Fruit fly (Drosophila melanogaster) whole organism, prepupa: ENCODE measurements around the gene CG14300.
A peak's percentile ranks its signal among the peaks of the same experiment; 100 is the strongest.

Source experiments
- Blimp-1 ChIP-seq: fragments of 200-800 bp; sonication (Bioruptor generic); optimal IDR thresholded peaks from 3 replicates; lab custom pipeline; 2017; ENCODE audit warnings: missing biosample characterization, missing genetic modification characterization, mild to moderate bottlenecking, moderate library complexity, missing genetic modification reagents
- CG10631 ChIP-seq: fragments of 200-800 bp; sonication (Bioruptor generic); optimal IDR thresholded peaks from 2 replicates; lab custom pipeline; 2016; ENCODE audit warnings: missing biosample characterization, missing genetic modification characterization
- CG11294 ChIP-seq: fragments of 200-800 bp; sonication (Bioruptor generic); IDR thresholded peaks from 2 replicates; pipeline ENCODE4 v1.3.6; 2022; ENCODE audit warnings: missing biosample characterization, missing genetic modification characterization
- CG11762 ChIP-seq: fragments of 200-800 bp; sonication (Bioruptor generic); optimal IDR thresholded peaks from 3 replicates; lab custom pipeline; 2016; ENCODE audit warnings: missing biosample characterization, missing genetic modification characterization; ENCODE audit not compliant: insufficient read depth
- CG11902 ChIP-seq: fragments of 200-800 bp; sonication (Bioruptor generic); optimal IDR thresholded peaks from 3 replicates; lab custom pipeline; 2016; ENCODE audit warnings: missing biosample characterization, missing genetic modification characterization
- CG15336 ChIP-seq: fragments of 200-800 bp; sonication (Bioruptor generic); IDR thresholded peaks from 2 replicates; pipeline ENCODE4 v1.3.6; 2022; ENCODE audit warnings: missing biosample characterization, missing genetic modification characterization
- CG1621 ChIP-seq: fragments of 200-800 bp; sonication (Bioruptor generic); optimal IDR thresholded peaks from 3 replicates; lab custom pipeline; 2018; ENCODE audit warnings: missing biosample characterization, mild to moderate bottlenecking, missing genetic modification characterization
- CG16779 ChIP-seq: fragments of 200-800 bp; sonication (Bioruptor generic); optimal IDR thresholded peaks from 3 replicates; lab custom pipeline; 2017; ENCODE audit warnings: missing biosample characterization, mild to moderate bottlenecking, missing genetic modification characterization
- CG3032 ChIP-seq: fragments of 200-800 bp; optimal IDR thresholded peaks from 2 replicates; lab custom pipeline; 2019; ENCODE audit warnings: missing biosample characterization, mild to moderate bottlenecking, missing genetic modification characterization, moderate library complexity
- CG31627 ChIP-seq: fragments of 200-800 bp; sonication (Bioruptor generic); optimal IDR thresholded peaks from 3 replicates; lab custom pipeline; 2016; ENCODE audit warnings: missing biosample characterization, missing genetic modification characterization
- CG32006 ChIP-seq: fragments of 200-800 bp; sonication (Bioruptor generic); optimal IDR thresholded peaks from 3 replicates; lab custom pipeline; 2017; ENCODE audit warnings: missing biosample characterization, mild to moderate bottlenecking, missing genetic modification characterization
- CG34406 ChIP-seq: fragments of 200-800 bp; sonication (Bioruptor generic); optimal IDR thresholded peaks from 3 replicates; lab custom pipeline; 2016; ENCODE audit warnings: missing biosample characterization, missing genetic modification characterization
- CG3919 ChIP-seq: fragments of 200-800 bp; sonication (Bioruptor generic); optimal IDR thresholded peaks from 3 replicates; lab custom pipeline; 2016; ENCODE audit warnings: missing biosample characterization, missing genetic modification characterization
- CG4318 ChIP-seq: fragments of 200-800 bp; sonication (Bioruptor generic); optimal IDR thresholded peaks from 3 replicates; lab custom pipeline; 2017; ENCODE audit warnings: missing biosample characterization, mild to moderate bottlenecking, missing genetic modification characterization
- CG6163 ChIP-seq: fragments of 200-800 bp; sonication (Bioruptor generic); IDR thresholded peaks from 3 replicates; pipeline ENCODE4 v1.3.6; 2022; ENCODE audit warnings: missing biosample characterization, missing genetic modification characterization
- CG6276 ChIP-seq: fragments of 200-800 bp; sonication (Bioruptor generic); optimal IDR thresholded peaks from 2 replicates; lab custom pipeline; 2017; ENCODE audit warnings: missing biosample characterization, mild to moderate bottlenecking, missing genetic modification characterization
- CG6792 ChIP-seq: fragments of 200-800 bp; sonication (Bioruptor generic); optimal IDR thresholded peaks from 3 replicates; lab custom pipeline; 2016; ENCODE audit warnings: missing biosample characterization, missing genetic modification characterization
- CG6808 ChIP-seq: fragments of 200-800 bp; sonication (Bioruptor generic); optimal IDR thresholded peaks from 3 replicates; lab custom pipeline; 2017; ENCODE audit warnings: missing biosample characterization, missing genetic modification characterization, mild to moderate bottlenecking, moderate library complexity, missing genetic modification reagents
- CG6854 ChIP-seq: fragments of 200-800 bp; sonication (Bioruptor generic); optimal IDR thresholded peaks from 2 replicates; lab custom pipeline; 2017; ENCODE audit warnings: missing biosample characterization, mild to moderate bottlenecking, missing genetic modification characterization
- CG8119 ChIP-seq: fragments of 200-800 bp; sonication (Bioruptor generic); IDR thresholded peaks from 3 replicates; pipeline ENCODE4 v1.3.6; 2022; ENCODE audit warnings: missing biosample characterization, missing genetic modification characterization
- CG8319 ChIP-seq: fragments of 200-800 bp; sonication (Bioruptor generic); optimal IDR thresholded peaks from 3 replicates; lab custom pipeline; 2016; ENCODE audit warnings: missing biosample characterization, missing genetic modification characterization
- CG8632 ChIP-seq: fragments of 200-800 bp; sonication (Bioruptor generic); optimal IDR thresholded peaks from 3 replicates; lab custom pipeline; 2016; ENCODE audit warnings: missing biosample characterization, missing genetic modification characterization
- CG9139 ChIP-seq: fragments of 200-800 bp; sonication (Bioruptor generic); optimal IDR thresholded peaks from 3 replicates; lab custom pipeline; 2017; ENCODE audit warnings: missing biosample characterization, mild to moderate bottlenecking, missing genetic modification characterization
- Eip75B ChIP-seq: fragments of 200-800 bp; sonication (Bioruptor generic); optimal IDR thresholded peaks from 3 replicates; lab custom pipeline; 2016; ENCODE audit warnings: missing biosample characterization, missing genetic modification characterization
- Eip78C ChIP-seq: fragments of 200-800 bp; sonication (Bioruptor generic); peaks from one replicate; lab custom pipeline; 2016; ENCODE audit warnings: missing biosample characterization, missing genetic modification characterization
- Eip93F ChIP-seq: fragments of 200-800 bp; sonication (Bioruptor generic); optimal IDR thresholded peaks from 2 replicates; lab custom pipeline; 2016; ENCODE audit warnings: missing biosample characterization, mild to moderate bottlenecking, missing genetic modification characterization
- Ets96B ChIP-seq: fragments of 200-800 bp; optimal IDR thresholded peaks from 2 replicates; lab custom pipeline; 2019; ENCODE audit warnings: missing biosample characterization, mild to moderate bottlenecking, missing genetic modification characterization, moderate library complexity
- Gug ChIP-seq: fragments of 200-800 bp; sonication (Bioruptor generic); IDR thresholded peaks from 2 replicates; pipeline ENCODE4 v1.3.6; 2022; ENCODE audit warnings: missing biosample characterization, missing genetic modification characterization
- Hr38 ChIP-seq: sonication (Bioruptor generic); optimal IDR thresholded peaks from 2 replicates; lab custom pipeline; 2016; ENCODE audit warnings: missing biosample characterization, missing genetic modification characterization
- OdsH ChIP-seq: fragments of 200-800 bp; sonication (Bioruptor generic); optimal IDR thresholded peaks from 3 replicates; lab custom pipeline; 2016; ENCODE audit warnings: missing biosample characterization, missing genetic modification characterization
- Smox ChIP-seq: fragments of 200-800 bp; sonication (Bioruptor generic); optimal IDR thresholded peaks from 3 replicates; lab custom pipeline; 2016; ENCODE audit warnings: missing biosample characterization, missing genetic modification characterization
- Sox102F ChIP-seq: fragments of 200-800 bp; sonication (Bioruptor generic); optimal IDR thresholded peaks from 2 replicates; lab custom pipeline; 2016; ENCODE audit warnings: missing biosample characterization, mild to moderate bottlenecking, missing genetic modification characterization
- Sox15 ChIP-seq: fragments of 200-800 bp; sonication (Bioruptor generic); optimal IDR thresholded peaks from 3 replicates; lab custom pipeline; 2016; ENCODE audit warnings: missing biosample characterization, missing genetic modification characterization
- acj6 ChIP-seq: fragments of 200-800 bp; sonication (Bioruptor generic); optimal IDR thresholded peaks from 3 replicates; lab custom pipeline; 2016; ENCODE audit warnings: missing biosample characterization, missing genetic modification characterization
- dac ChIP-seq: fragments of 200-800 bp; sonication (Bioruptor generic); optimal IDR thresholded peaks from 2 replicates; lab custom pipeline; 2017; ENCODE audit warnings: missing biosample characterization, mild to moderate bottlenecking, missing genetic modification characterization
- dsx ChIP-seq: fragments of 200-800 bp; optimal IDR thresholded peaks from 3 replicates; lab custom pipeline; 2019; ENCODE audit warnings: missing biosample characterization, mild to moderate bottlenecking, missing genetic modification characterization, moderate library complexity; ENCODE audit not compliant: poor library complexity, severe bottlenecking
- eg ChIP-seq: fragments of 200-800 bp; sonication (Bioruptor generic); IDR thresholded peaks from 3 replicates; pipeline ENCODE4 v1.3.6; 2022; ENCODE audit warnings: missing biosample characterization, missing genetic modification characterization
- fd59A ChIP-seq: fragments of 200-800 bp; sonication (Bioruptor generic); optimal IDR thresholded peaks from 2 replicates; lab custom pipeline; 2017; ENCODE audit warnings: missing biosample characterization, mild to moderate bottlenecking, missing genetic modification characterization, missing genetic modification reagents
- fd85E ChIP-seq: fragments of 200-800 bp; sonication (Bioruptor generic); optimal IDR thresholded peaks from 3 replicates; lab custom pipeline; 2016; ENCODE audit warnings: missing biosample characterization, missing genetic modification characterization
- fkh ChIP-seq: fragments of 200-800 bp; sonication (Bioruptor generic); optimal IDR thresholded peaks from 3 replicates; lab custom pipeline; 2017; ENCODE audit warnings: missing biosample characterization, mild to moderate bottlenecking, missing genetic modification characterization, moderate library complexity
- lz ChIP-seq: fragments of 200-800 bp; sonication (Bioruptor generic); optimal IDR thresholded peaks from 3 replicates; lab custom pipeline; 2016; ENCODE audit warnings: missing biosample characterization, missing genetic modification characterization
- net ChIP-seq: fragments of 200-800 bp; sonication (Bioruptor generic); optimal IDR thresholded peaks from 3 replicates; lab custom pipeline; 2016; ENCODE audit warnings: missing biosample characterization, missing genetic modification characterization
- pdm3 ChIP-seq: fragments of 200-800 bp; sonication (Bioruptor generic); optimal IDR thresholded peaks from 3 replicates; lab custom pipeline; 2016; ENCODE audit warnings: missing biosample characterization, missing genetic modification characterization
- salr ChIP-seq, 2 experiments: fragments of 200-800 bp; sonication (Bioruptor generic); optimal IDR thresholded peaks; 3 replicates each; lab custom pipeline; 2016 to 2018; ENCODE audit warnings: missing biosample characterization in 2 of 2, missing genetic modification characterization in 2 of 2, mild to moderate bottlenecking in 1 of 2
- ss ChIP-seq, 2 experiments: fragments of 200-800 bp; sonication (Bioruptor generic); optimal IDR thresholded peaks; 2 replicates in 1 of 2; 3 replicates in 1 of 2; lab custom pipeline; 2017 to 2018; ENCODE audit warnings: mild to moderate bottlenecking in 2 of 2, missing biosample characterization in 2 of 2, missing genetic modification characterization in 2 of 2, moderate library complexity in 1 of 2
- svp ChIP-seq: fragments of 200-800 bp; sonication (Bioruptor generic); peaks from one replicate; lab custom pipeline; 2016; ENCODE audit warnings: missing biosample characterization, missing genetic modification characterization
- topi ChIP-seq: fragments of 200-800 bp; sonication (Bioruptor generic); optimal IDR thresholded peaks from 3 replicates; lab custom pipeline; 2016; ENCODE audit warnings: missing biosample characterization, missing genetic modification characterization
- vri ChIP-seq: fragments of 200-800 bp; sonication (Bioruptor generic); optimal IDR thresholded peaks from 3 replicates; lab custom pipeline; 2016; ENCODE audit warnings: missing biosample characterization, mild to moderate bottlenecking, missing genetic modification characterization

Gene CG14300

DNA sequence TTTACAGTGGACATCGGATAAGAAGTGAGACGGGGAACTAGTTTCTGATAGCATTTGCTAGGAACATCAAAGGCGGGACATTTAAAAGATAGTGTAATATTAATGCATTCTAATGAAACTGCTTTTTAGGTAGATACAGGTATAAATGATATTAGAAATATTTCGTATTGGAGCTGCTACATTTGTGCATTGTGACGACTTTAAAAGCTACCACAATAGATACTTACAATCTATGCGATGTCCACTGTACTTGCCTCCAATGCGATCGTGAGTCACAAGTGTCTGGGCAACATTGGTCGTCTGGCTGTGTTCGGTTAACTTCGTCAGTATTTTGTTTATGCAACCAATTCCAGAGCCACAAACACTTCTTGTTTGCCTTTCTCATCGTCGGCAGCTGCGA is 23.7 kb downstream of the CG14300 start (continued):
- TF ChIP-seq dac (GFP tag; lab: Kevin White, UChicago) (peak; percentile 45), ss (GFP tag; optimal IDR thresholded peaks at IDR 0.05; lab: Kevin White, UChicago) (peak; percentile 47 to 66), Ets96B (tag; lab: Kevin White, UChicago) (peak; percentile 75), CG16779 (tag; lab: Kevin White, UChicago) (peak; percentile 50), CG8119 (GFP tag; lab: Robert Waterston, UW) (peak; percentile 74), Sox102F (GFP tag; lab: Kevin White, UChicago) (no peak), vri (GFP tag; lab: Kevin White, UChicago) (peak; percentile 37), CG31627 (GFP tag; lab: Kevin White, UChicago) (peak; percentile 62), Eip75B (peak; percentile 62), net (GFP tag; lab: Kevin White, UChicago) (peak; percentile 60), CG3032 (tag; lab: Kevin White, UChicago) (peak; percentile 72), CG11294 (peak; percentile 64), CG32006 (peak; percentile 82), salr (GFP tag; optimal IDR thresholded peaks at IDR 0.05; lab: Kevin White, UChicago) (peak in 1 of 2 experiments; percentile 66), CG11762 (GFP tag; lab: Kevin White, UChicago) (peak; percentile 57), CG6808 (GFP tag; lab: Kevin White, UChicago) (peak; percentile 75), CG34406 (GFP tag; lab: Kevin White, UChicago) (peak; percentile 49), Smox (no peak), Sox15 (GFP tag; lab: Kevin White, UChicago) (no peak), Hr38 (GFP tag; lab: Kevin White, UChicago) (no peak), fd59A (GFP tag; lab: Kevin White, UChicago) (peak; percentile 54), CG6792 (GFP tag; lab: Kevin White, UChicago) (peak; percentile 51), Eip78C (peak; percentile 93), CG11902 (GFP tag; lab: Kevin White, UChicago) (peak; percentile 26), fkh (peak; percentile 2), Gug (GFP tag; lab: Robert Waterston, UW) (peak; percentile 57)

dm6 chr3R:18669152-18669551 is 24.4 kb downstream of the CG14300 start, which contains the start of gene CG7702:
Gene CG7702 (plus strand): TSS chr3R:18669390.
- TF ChIP-seq CG10631 (GFP tag; lab: Kevin White, UChicago): no peak
- TF ChIP-seq svp (GFP tag; lab: Kevin White, UChicago): no peak
- TF ChIP-seq CG6276 (GFP tag; lab: Kevin White, UChicago): no peak
- no peak for TF ChIP-seq Hr38 (GFP tag; lab: Kevin White, UChicago)
- TF ChIP-seq CG1621 (tag; lab: Kevin White, UChicago): peak; percentile 2
- no peak for TF ChIP-seq CG6792 (GFP tag; lab: Kevin White, UChicago)
- no peak for TF ChIP-seq CG3919 (GFP tag; lab: Kevin White, UChicago)
- TF ChIP-seq CG11762 (GFP tag; lab: Kevin White, UChicago): no peak
- TF ChIP-seq CG8319 (GFP tag; lab: Kevin White, UChicago): no peak
- TF ChIP-seq CG11294: no peak
- TF ChIP-seq dac (GFP tag; lab: Kevin White, UChicago): no peak
- TF ChIP-seq OdsH: no peak
- no peak for TF ChIP-seq Gug (GFP tag; lab: Robert Waterston, UW)
- TF ChIP-seq CG6808 (GFP tag; lab: Kevin White, UChicago): peak; percentile 11
- TF ChIP-seq CG4318: no peak
- TF ChIP-seq CG16779 (tag; lab: Kevin White, UChicago): no peak
- peak; percentile 5; the same call in 1 of the 3 replicates for TF ChIP-seq CG6163 (GFP tag; lab: Robert Waterston, UW)
- no peak for TF ChIP-seq CG3032 (tag; lab: Kevin White, UChicago)
- no peak for TF ChIP-seq CG34406 (GFP tag; lab: Kevin White, UChicago)
- TF ChIP-seq fd85E (GFP tag; lab: Kevin White, UChicago): no peak
- TF ChIP-seq CG6854 (GFP tag; lab: Kevin White, UChicago): peak; percentile 3
- TF ChIP-seq Eip93F (GFP tag; lab: Kevin White, UChicago): peak; percentile 29
- no peak for TF ChIP-seq Blimp-1 (GFP tag; lab: Kevin White, UChicago)
- no peak for TF ChIP-seq CG32006
- no peak for TF ChIP-seq topi (GFP tag; lab: Kevin White, UChicago)
- TF ChIP-seq pdm3: no peak
- TF ChIP-seq acj6: no peak
- TF ChIP-seq eg (GFP tag; lab: Robert Waterston, UW): peak; percentile 52; the same call in 1 of the 3 replicates
- no peak for TF ChIP-seq CG8632 (GFP tag; lab: Kevin White, UChicago)
- no peak for TF ChIP-seq Eip75B
- TF ChIP-seq lz (GFP tag; lab: Kevin White, UChicago): no peak
- peak; percentile 34; the same call in 1 of the 2 replicates for TF ChIP-seq CG15336 (GFP tag; lab: Robert Waterston, UW)
- TF ChIP-seq Eip78C: peak; percentile 58
- peak; percentile 17 for TF ChIP-seq vri (GFP tag; lab: Kevin White, UChicago)
- no peak for TF ChIP-seq CG9139 (GFP tag; lab: Kevin White, UChicago)
- TF ChIP-seq CG8119 (GFP tag; lab: Robert Waterston, UW): peak; percentile 22; the same call in 1 of the 3 replicates
- TF ChIP-seq dsx: peak; percentile 58
